Comparison of ENCODE assay signal across 1 fruit fly cellular context in genomic region chr2L:109098-109799, dm6.
TF ChIP-seq lines count a peak whose summit lies in the region.

No protein-coding gene starts in this region.

TF ChIP-seq in whole organism, embryonic, 481 proteins besides CTCF, POLR2A, EP300 and RAD21 (continued from another document):
- TF ChIP-seq sens-2 (GFP tag; IDR thresholded peaks at IDR 0.05; lab: Robert Waterston, UW) (no peak), kah (GFP tag; optimal IDR thresholded peaks at IDR 0.05; lab: Kevin White, UChicago) (peak; percentile 22), tx (GFP tag; optimal IDR thresholded peaks at IDR 0.05; lab: Kevin White, UChicago) (peak; percentile 4), CG17328 (GFP tag; IDR thresholded peaks at IDR 0.05; lab: Robert Waterston, UW) (no peak), Myb (GFP tag; optimal IDR thresholded peaks at IDR 0.05; lab: Kevin White, UChicago) (no peak), sob (GFP tag; IDR thresholded peaks at IDR 0.05; lab: Robert Waterston, UW) (0 out of 2 replicates have a peak, but pooled peaks have one; percentile 5), CG2120 (GFP tag; optimal IDR thresholded peaks at IDR 0.05; lab: Kevin White, UChicago) (peak; percentile 19), CG7987 (GFP tag; optimal IDR thresholded peaks at IDR 0.05; lab: Kevin White, UChicago) (peak; percentile 47), mirr (GFP tag; optimal IDR thresholded peaks at IDR 0.05; lab: Kevin White, UChicago) (peak; percentile 63), YL-1 (GFP tag; optimal IDR thresholded peaks at IDR 0.05; lab: Kevin White, UChicago) (peak; percentile 10), twi (tag; optimal IDR thresholded peaks at IDR 0.05; lab: Kevin White, UChicago) (peak; percentile 88), CG8089 (GFP tag; optimal IDR thresholded peaks at IDR 0.05; lab: Kevin White, UChicago) (no peak), Trl (optimal IDR thresholded peaks at IDR 0.05; lab: Kevin White, UChicago) (peak; percentile 9 to 56), Trl (GFP tag; optimal IDR thresholded peaks at IDR 0.05; lab: Kevin White, UChicago) (no peak), pros (GFP tag; optimal IDR thresholded peaks at IDR 0.05; lab: Kevin White, UChicago) (peak; percentile 21), Max (GFP tag; optimal IDR thresholded peaks at IDR 0.05; lab: Kevin White, UChicago) (peak; percentile 61), MBD-R2 (GFP tag; IDR thresholded peaks at IDR 0.05; lab: Robert Waterston, UW) (peak; percentile 13; the same call in 1 of the 2 replicates), ap (GFP tag; IDR thresholded peaks at IDR 0.05; lab: Robert Waterston, UW) (no peak), sens (GFP tag; lab: Kevin White, UChicago) (peak; percentile 3), sd (tag; optimal IDR thresholded peaks at IDR 0.05; lab: Kevin White, UChicago) (peak; percentile 87), ewg (GFP tag; optimal IDR thresholded peaks at IDR 0.05; lab: Kevin White, UChicago) (peak; percentile 57), CG10543 (GFP tag; optimal IDR thresholded peaks at IDR 0.05; lab: Kevin White, UChicago) (peak; percentile 75), cwo (GFP tag; optimal IDR thresholded peaks at IDR 0.05; lab: Kevin White, UChicago) (peak; percentile 86), rib (GFP tag; IDR thresholded peaks at IDR 0.05; lab: Robert Waterston, UW) (peak; percentile 9; the same call in 1 of the 2 replicates), CG32767 (GFP tag; IDR thresholded peaks at IDR 0.05; lab: Robert Waterston, UW) (no peak; the same call in 1 of the 2 replicates), CG4707 (GFP tag; optimal IDR thresholded peaks at IDR 0.05; lab: Kevin White, UChicago) (no peak), nom (GFP tag; optimal IDR thresholded peaks at IDR 0.05; lab: Kevin White, UChicago) (peak; percentile 34), CG13624 (GFP tag; optimal IDR thresholded peaks at IDR 0.05; lab: Kevin White, UChicago) (peak; percentile 34), CG34376 (GFP tag; optimal IDR thresholded peaks at IDR 0.05; lab: Kevin White, UChicago) (peak; percentile 90), grn (GFP tag; optimal IDR thresholded peaks at IDR 0.05; lab: Kevin White, UChicago) (peak; percentile 32), CG3163 (GFP tag; optimal IDR thresholded peaks at IDR 0.05; lab: Kevin White, UChicago) (peak; percentile 40), cg (GFP tag; optimal IDR thresholded peaks at IDR 0.05; lab: Kevin White, UChicago) (peak; percentile 67), CG18599 (GFP tag; optimal IDR thresholded peaks at IDR 0.05; lab: Kevin White, UChicago) (peak; percentile 15), abd-A (tag; optimal IDR thresholded peaks at IDR 0.05; lab: Kevin White, UChicago) (peak; percentile 66), Vsx1 (GFP tag; optimal IDR thresholded peaks at IDR 0.05; lab: Kevin White, UChicago) (peak; percentile 58), Dek (tag; optimal IDR thresholded peaks at IDR 0.05; lab: Kevin White, UChicago) (peak; percentile 15), CG13894 (tag; optimal IDR thresholded peaks at IDR 0.05; lab: Kevin White, UChicago) (peak; percentile 51), CG17359 (tag; optimal IDR thresholded peaks at IDR 0.05; lab: Kevin White, UChicago) (no peak), chinmo (GFP tag; IDR thresholded peaks at IDR 0.05; lab: Robert Waterston, UW; ENCODE audit: partially characterized antibody) (peak; percentile 86; the same call in 3 of the 4 replicates), Drgx (GFP tag; IDR thresholded peaks at IDR 0.05; lab: Robert Waterston, UW) (0 out of 2 replicates have a peak, but pooled peaks have one; percentile 10), slbo (GFP tag; IDR thresholded peaks at IDR 0.05; lab: Robert Waterston, UW) (no peak), Ravus (GFP tag; IDR thresholded peaks at IDR 0.05; lab: Robert Waterston, UW) (no peak), Fer1 (GFP tag; optimal IDR thresholded peaks at IDR 0.05; lab: Kevin White, UChicago) (peak; percentile 32)
TF ChIP-seq in whole organism, embryonic: peak in this region for 46.
